Worm (Caenorhabditis elegans): ENCODE measurements around the gene R11D1.4.

Gene R11D1.4

DNA sequence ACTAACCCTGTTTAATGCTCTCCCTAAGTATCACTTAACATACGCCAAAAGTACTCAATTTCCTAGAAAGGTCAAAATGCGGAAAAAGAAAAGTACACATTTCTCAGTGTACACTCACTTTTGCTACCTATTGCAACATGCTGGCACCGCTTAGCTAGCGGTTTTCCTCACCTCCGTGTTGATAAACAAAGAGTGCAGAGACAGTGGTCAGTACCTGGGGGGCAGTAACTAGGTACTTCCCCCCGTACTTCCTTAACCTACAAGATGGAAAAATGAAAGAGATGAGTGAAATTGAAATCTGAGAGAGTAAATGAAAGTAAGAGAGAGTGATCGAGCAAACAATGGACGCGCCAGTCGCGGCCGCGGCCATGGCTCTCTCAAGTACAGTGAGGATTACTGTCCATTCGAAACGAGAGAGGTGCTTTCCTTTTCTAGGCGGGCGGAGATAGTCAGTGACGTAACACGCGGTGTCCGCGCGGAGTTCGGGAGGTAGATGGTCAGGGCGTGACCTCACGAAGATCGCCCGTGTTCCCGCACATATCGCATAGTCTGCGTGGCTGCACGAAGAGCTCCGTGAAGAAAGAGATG lies 22.2 kb upstream of the R11D1.4 start, which contains the start of gene cky-1:
Gene cky-1 (plus strand): TSS at position 538 of the 588 bp plus-strand sequence.
- TF ChIP-seq dao-5 (tag; optimal IDR thresholded peaks at IDR 0.05) (no peak), him-1 (tag; optimal IDR thresholded peaks at IDR 0.05) (no peak), W03F9.2 (tag; optimal IDR thresholded peaks at IDR 0.05) (no peak)

DNA sequence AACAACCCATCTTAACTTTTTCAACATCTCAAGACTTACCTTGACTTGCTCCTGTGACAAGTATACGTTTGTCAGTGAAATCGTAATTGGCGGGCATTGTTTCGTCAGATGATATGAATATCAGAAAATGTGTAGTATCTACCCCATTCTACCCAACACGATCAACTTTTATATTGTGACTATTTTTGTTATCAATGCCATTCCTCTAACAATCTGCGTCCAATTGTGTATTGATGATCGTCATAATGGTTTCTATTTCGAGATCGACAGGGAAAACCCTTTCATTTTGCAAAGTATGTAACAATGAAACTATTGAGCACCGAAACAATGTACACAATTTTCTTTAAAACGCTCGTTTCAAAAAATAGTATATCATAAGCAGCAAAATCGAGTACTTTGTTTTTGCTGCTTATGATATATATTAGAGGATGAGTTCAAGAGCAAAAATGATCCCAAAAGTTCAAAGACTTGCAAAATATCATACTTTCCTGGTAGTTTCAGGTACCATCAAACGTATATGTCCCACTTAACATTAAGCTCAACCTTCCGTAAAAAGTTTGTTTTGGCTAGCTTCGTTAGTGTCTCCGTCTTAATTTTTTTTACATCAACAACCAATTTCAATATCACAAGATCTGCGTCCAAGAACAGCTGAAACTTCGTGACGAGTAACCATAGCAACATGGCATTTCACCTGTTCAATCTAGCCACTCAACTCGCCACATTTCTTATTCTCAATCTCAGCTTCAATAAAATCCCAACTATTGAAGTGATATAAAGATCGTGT lies 19.6 kb upstream of the R11D1.4 start, which contains the start of the genes dhs-21 and xbx-9:
Gene dhs-21 (minus strand): TSS at position 181 of the 784 bp plus-strand sequence.
Gene xbx-9 (plus strand): TSS at position 734 of the 784 bp plus-strand sequence.
- no peak for TF ChIP-seq dao-5 (tag; optimal IDR thresholded peaks at IDR 0.05)
- no peak for TF ChIP-seq him-1 (tag; optimal IDR thresholded peaks at IDR 0.05)
- TF ChIP-seq W03F9.2 (tag; optimal IDR thresholded peaks at IDR 0.05): no peak

ce11 chrV:12732734-12733133 lies 18.7 kb upstream of the R11D1.4 start:
- no peak for TF ChIP-seq W03F9.2 (tag; optimal IDR thresholded peaks at IDR 0.05)
- TF ChIP-seq him-1 (tag; optimal IDR thresholded peaks at IDR 0.05): no peak
- TF ChIP-seq dao-5 (tag; optimal IDR thresholded peaks at IDR 0.05): no peak

ce11 chrV:12729220-12729619 lies 15.2 kb upstream of the R11D1.4 start, which contains the start of gene R11D1.10:
Gene R11D1.10, plus strand, starts transcription at chrV:12729520.
- TF ChIP-seq dao-5 (tag; optimal IDR thresholded peaks at IDR 0.05): no peak
- no peak for TF ChIP-seq W03F9.2 (tag; optimal IDR thresholded peaks at IDR 0.05)
- TF ChIP-seq him-1 (tag; optimal IDR thresholded peaks at IDR 0.05): no peak

DNA sequence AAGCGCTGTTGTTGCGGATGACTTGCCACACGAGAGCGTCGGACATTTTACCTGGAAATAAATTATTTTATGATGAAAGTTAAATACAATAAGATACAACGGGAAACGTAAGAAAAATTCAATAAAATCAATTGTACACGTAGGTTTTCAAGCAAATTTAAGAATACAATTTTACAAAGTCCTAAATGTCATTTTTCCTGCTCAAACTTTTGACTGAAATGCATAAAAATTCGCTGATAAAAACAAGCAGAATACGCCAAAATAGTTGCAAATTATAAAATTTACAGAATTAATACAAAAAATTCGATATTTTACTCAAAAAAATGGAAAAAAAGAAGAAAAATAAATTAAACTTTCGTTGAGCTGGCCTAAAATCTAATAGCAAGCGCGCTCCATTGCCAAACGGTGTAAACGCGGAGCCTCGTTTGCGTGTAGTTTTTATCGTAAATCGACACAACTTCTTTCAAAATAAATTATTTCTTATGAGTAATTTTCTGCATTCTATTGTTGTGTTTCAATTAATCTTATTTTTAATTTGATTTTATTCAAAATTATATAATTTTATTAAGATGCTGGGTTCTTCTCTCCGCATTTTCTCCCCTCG lies 14.1 kb upstream of the R11D1.4 start, which contains the start of the genes rpl-28 and mrpl-49:
Gene rpl-28 (minus strand): TSS at position 51 of the 604 bp plus-strand sequence.
Gene mrpl-49 (plus strand): TSS at position 570 of the 604 bp plus-strand sequence.
- TF ChIP-seq dao-5 (tag; optimal IDR thresholded peaks at IDR 0.05) (no peak), him-1 (tag; optimal IDR thresholded peaks at IDR 0.05) (peak; percentile 15), W03F9.2 (tag; optimal IDR thresholded peaks at IDR 0.05) (peak; percentile 93)

DNA sequence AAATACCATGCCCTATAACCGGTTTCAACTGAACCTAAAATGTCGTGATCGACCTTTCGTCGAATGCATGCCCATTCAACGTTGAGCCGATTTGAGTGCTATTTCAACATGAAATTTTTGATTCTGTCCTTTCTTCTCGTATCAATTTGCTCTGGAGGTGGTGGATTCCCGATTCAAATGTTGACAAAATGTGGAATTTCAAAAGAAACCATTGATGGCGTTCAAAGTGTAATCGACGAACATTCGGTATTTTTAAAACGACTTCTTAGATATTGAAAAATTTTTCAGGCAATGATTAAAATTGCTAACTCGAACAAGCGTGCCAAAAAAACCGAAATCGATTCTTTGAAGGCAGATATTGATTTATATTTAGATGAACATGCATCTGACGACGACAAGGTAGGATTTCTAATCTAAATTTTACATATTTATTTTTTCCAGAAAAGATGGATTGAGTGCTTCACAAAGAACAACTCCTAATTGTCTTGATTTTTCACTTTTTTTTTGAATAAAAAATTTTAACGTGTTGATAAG lies 13.2 kb upstream of the R11D1.4 start, which contains the start of gene R11D1.13:
Gene R11D1.13 (plus strand): TSS at position 51 of the 534 bp plus-strand sequence.
- TF ChIP-seq dao-5 (tag; optimal IDR thresholded peaks at IDR 0.05) (no peak), him-1 (tag; optimal IDR thresholded peaks at IDR 0.05) (no peak), W03F9.2 (tag; optimal IDR thresholded peaks at IDR 0.05) (no peak)

ce11 chrV:12725893-12726292 lies 11.9 kb upstream of the R11D1.4 start, which contains the start of gene R11D1.12:
Gene R11D1.12, minus strand, starts transcription at chrV:12725993.
- TF ChIP-seq him-1 (tag; optimal IDR thresholded peaks at IDR 0.05): no peak

- TF ChIP-seq W03F9.2 (tag; optimal IDR thresholded peaks at IDR 0.05): no peak
- TF ChIP-seq dao-5 (tag; optimal IDR thresholded peaks at IDR 0.05): no peak
- TF ChIP-seq him-1 (tag; optimal IDR thresholded peaks at IDR 0.05): no peak
Observed at ce11 chrV:12719713-12720112, 5.7 kb upstream of the R11D1.4 start, which contains the start of gene R11D1.7. Gene R11D1.7, plus strand, starts transcription at chrV:12720013.

ce11 chrV:12718622-12719021 lies 4.6 kb upstream of the R11D1.4 start, which contains the start of gene str-181:
Gene str-181, minus strand, starts transcription at chrV:12718722.
- no peak for TF ChIP-seq dao-5 (tag; optimal IDR thresholded peaks at IDR 0.05)
- TF ChIP-seq him-1 (tag; optimal IDR thresholded peaks at IDR 0.05): no peak
- no peak for TF ChIP-seq W03F9.2 (tag; optimal IDR thresholded peaks at IDR 0.05)

- TF ChIP-seq dao-5 (tag; optimal IDR thresholded peaks at IDR 0.05) (no peak), him-1 (tag; optimal IDR thresholded peaks at IDR 0.05) (no peak), W03F9.2 (tag; optimal IDR thresholded peaks at IDR 0.05) (no peak)
Observed at ce11 chrV:12716447-12716846, 2.4 kb upstream of the R11D1.4 start, which contains the start of gene str-178. Gene str-178, minus strand, starts transcription at chrV:12716547.

DNA sequence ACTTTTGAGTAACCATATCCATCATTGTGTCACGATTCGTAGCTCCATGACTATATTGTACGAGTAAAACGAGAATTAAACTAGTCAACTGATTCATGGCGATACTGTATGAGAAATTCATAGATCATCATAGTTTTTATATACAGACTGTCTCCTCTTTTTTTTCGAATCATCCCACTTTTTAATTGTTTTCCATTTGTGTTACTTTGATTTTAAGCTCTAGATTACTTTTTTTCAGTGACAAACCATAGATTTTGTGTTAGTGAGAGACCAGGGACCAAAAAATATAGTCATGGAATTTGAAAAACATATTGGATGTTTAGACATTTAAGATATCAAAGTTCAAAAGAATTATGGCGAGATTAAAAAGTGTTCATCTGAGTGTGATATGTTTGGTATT lies 2.0 kb downstream of the R11D1.4 start, which contains the start of gene R11D1.3:
Gene R11D1.3 (minus strand): TSS at position 101 of the 400 bp plus-strand sequence.
- TF ChIP-seq dao-5 (tag; optimal IDR thresholded peaks at IDR 0.05) (no peak), him-1 (tag; optimal IDR thresholded peaks at IDR 0.05) (no peak), W03F9.2 (tag; optimal IDR thresholded peaks at IDR 0.05) (no peak)

ce11 chrV:12708305-12708704 lies 5.7 kb downstream of the R11D1.4 start, which contains the start of gene R11D1.2:
Gene R11D1.2, plus strand, starts transcription at chrV:12708605.
- TF ChIP-seq him-1 (tag; optimal IDR thresholded peaks at IDR 0.05): no peak

DNA sequence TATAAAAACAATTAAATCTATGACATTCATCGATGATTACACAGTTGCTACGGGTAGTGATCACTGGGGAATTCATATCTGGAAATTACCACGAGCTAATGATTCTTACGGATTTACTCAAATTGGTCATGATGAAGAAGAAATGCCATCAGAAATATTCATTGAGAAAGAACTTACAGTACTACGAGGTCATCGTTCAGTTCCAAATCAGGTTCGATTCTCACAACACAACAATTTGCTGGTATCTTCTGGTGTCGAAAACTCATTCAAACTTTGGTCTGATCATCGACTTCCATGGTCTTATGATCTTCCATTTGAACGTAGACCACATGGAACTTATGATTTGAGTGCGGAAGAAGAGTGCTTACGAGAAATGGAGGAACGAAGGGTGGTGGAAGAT lies 7.5 kb downstream of the R11D1.4 start:
- TF ChIP-seq dao-5 (tag; optimal IDR thresholded peaks at IDR 0.05) (no peak), W03F9.2 (tag; optimal IDR thresholded peaks at IDR 0.05) (no peak), him-1 (tag; optimal IDR thresholded peaks at IDR 0.05) (no peak)

All from whole organism, L4/young adult.